Worm (Caenorhabditis elegans) whole organism, young adult: ENCODE measurements around the gene Y65A5A.2.

Experiments used
- B0019.2 ChIP-seq: fragments of 200-800 bp; sonication (Bioruptor generic); conservative IDR thresholded peaks from 2 replicates; pipeline ENCODE4 v1.3.6; 2022; ENCODE audit warnings: missing genetic modification reagents, missing genetic modification characterization, missing compliant biosample characterization
- B0035.1 ChIP-seq: sonication (generic microtip); optimal IDR thresholded peaks from 2 replicates; lab custom pipeline; 2016; ENCODE audit warnings: missing genetic modification characterization, mild to moderate bottlenecking, missing compliant biosample characterization, missing genotype, missing genetic modification reagents
- B0261.1 ChIP-seq: sonication (generic microtip); optimal IDR thresholded peaks from 2 replicates; lab custom pipeline; 2016; ENCODE audit warnings: mild to moderate bottlenecking, missing genetic modification characterization, moderate library complexity, missing compliant biosample characterization
- B0336.3 ChIP-seq: fragments of 200-800 bp; sonication (Bioruptor generic); IDR thresholded peaks from 2 replicates; pipeline ENCODE4 v1.3.6; 2022; ENCODE audit warnings: missing genetic modification characterization, missing compliant biosample characterization
- D2030.7 ChIP-seq: fragments of 200-800 bp; sonication (Bioruptor generic); IDR thresholded peaks from 2 replicates; pipeline ENCODE4 v1.3.6; 2022; ENCODE audit warnings: missing genetic modification reagents, missing genetic modification characterization, missing compliant biosample characterization
- F33H1.4 ChIP-seq: fragments of 200-800 bp; sonication (Bioruptor generic); IDR thresholded peaks from 2 replicates; pipeline ENCODE4 v1.3.6; 2022; ENCODE audit warnings: missing genetic modification reagents, missing genetic modification characterization, missing compliant biosample characterization
- F55B11.4 ChIP-seq: sonication (generic microtip); optimal IDR thresholded peaks from 2 replicates; lab custom pipeline; 2016; ENCODE audit warnings: missing compliant biosample characterization, missing genetic modification characterization, borderline replicate concordance; ENCODE audit not compliant: insufficient read depth
- F57C9.4 ChIP-seq: sonication (generic microtip); optimal IDR thresholded peaks from 2 replicates; lab custom pipeline; 2017; ENCODE audit warnings: mild to moderate bottlenecking, missing genetic modification characterization, missing compliant biosample characterization
- T26A5.8 ChIP-seq: sonication (generic microtip); optimal IDR thresholded peaks from 2 replicates; lab custom pipeline; 2016; ENCODE audit warnings: missing genetic modification characterization, missing compliant biosample characterization
- Y53G8AR.9 ChIP-seq: fragments of 200-800 bp; sonication (Bioruptor generic); conservative IDR thresholded peaks from 2 replicates; pipeline ENCODE4 v1.3.6; 2022; ENCODE audit warnings: missing genetic modification reagents, missing genetic modification characterization, missing compliant biosample characterization
- Y79H2A.3 ChIP-seq: fragments of 200-800 bp; sonication (Bioruptor generic); conservative IDR thresholded peaks from 2 replicates; pipeline ENCODE4 v1.3.6; 2022; ENCODE audit warnings: missing genetic modification reagents, missing genetic modification characterization, missing compliant biosample characterization
- ZK185.1 ChIP-seq: sonication (generic microtip); optimal IDR thresholded peaks from 2 replicates; lab custom pipeline; 2016; ENCODE audit warnings: mild to moderate bottlenecking, missing genetic modification characterization, missing compliant biosample characterization; ENCODE audit not compliant: poor library complexity, severe bottlenecking
- aptf-2 ChIP-seq: fragments of 200-800 bp; sonication (Bioruptor generic); conservative IDR thresholded peaks from 2 replicates; pipeline ENCODE4 v1.3.6; 2022; ENCODE audit warnings: missing genetic modification reagents, missing genetic modification characterization, missing compliant biosample characterization
- aptf-3 ChIP-seq: fragments of 200-800 bp; sonication (Bioruptor generic); IDR thresholded peaks from 2 replicates; pipeline ENCODE4 v1.3.6; 2022; ENCODE audit warnings: missing genetic modification characterization, missing compliant biosample characterization
- atf-7 ChIP-seq: sonication (generic microtip); optimal IDR thresholded peaks from 2 replicates; lab custom pipeline; 2017; ENCODE audit warnings: mild to moderate bottlenecking, missing genetic modification characterization, missing compliant biosample characterization
- attf-5 ChIP-seq: fragments of 200-800 bp; sonication (Bioruptor generic); optimal IDR thresholded peaks from 2 replicates; lab custom pipeline; 2018; ENCODE audit warnings: mild to moderate bottlenecking, missing genetic modification characterization, missing compliant biosample characterization
- ceh-100 ChIP-seq: fragments of 200-800 bp; sonication (Bioruptor generic); IDR thresholded peaks from 2 replicates; pipeline ENCODE4 v1.3.6; 2022; ENCODE audit warnings: missing genetic modification reagents, missing genetic modification characterization, missing compliant biosample characterization
- ceh-27 ChIP-seq: fragments of 200-800 bp; sonication (Bioruptor generic); optimal IDR thresholded peaks from 2 replicates; lab custom pipeline; 2018; ENCODE audit warnings: mild to moderate bottlenecking, missing genetic modification characterization, moderate library complexity, missing compliant biosample characterization
- chd-7 ChIP-seq: sonication (generic microtip); optimal IDR thresholded peaks from 2 replicates; lab custom pipeline; 2016; ENCODE audit warnings: mild to moderate bottlenecking, missing genetic modification characterization, moderate library complexity, missing compliant biosample characterization
- dpff-1 ChIP-seq: sonication (generic microtip); optimal IDR thresholded peaks from 2 replicates; lab custom pipeline; 2017; ENCODE audit warnings: mild to moderate bottlenecking, missing genetic modification characterization, missing compliant biosample characterization
- dpl-1 ChIP-seq: fragments of 150-350 bp; optimal IDR thresholded peaks from 2 replicates; lab custom pipeline; 2014; ENCODE audit warnings: missing biosample characterization, missing genetic modification reagents, missing genetic modification characterization
- egrh-3 ChIP-seq: fragments of 200-800 bp; sonication (Bioruptor generic); IDR thresholded peaks from 2 replicates; pipeline ENCODE4 v1.3.6; 2022; ENCODE audit warnings: missing genetic modification reagents, missing genetic modification characterization, missing compliant biosample characterization
- gei-17 ChIP-seq: fragments of 200-800 bp; sonication (Bioruptor generic); optimal IDR thresholded peaks from 2 replicates; lab custom pipeline; 2018; ENCODE audit warnings: mild to moderate bottlenecking, missing genetic modification characterization, missing compliant biosample characterization
- him-1 ChIP-seq: sonication (generic microtip); optimal IDR thresholded peaks from 2 replicates; lab custom pipeline; 2016; ENCODE audit warnings: missing genotype, missing genetic modification reagents, missing genetic modification characterization, missing compliant biosample characterization
- hmg-1.2 ChIP-seq: fragments of 200-800 bp; sonication (Bioruptor generic); IDR thresholded peaks from 2 replicates; pipeline ENCODE4 v1.3.6; 2022; ENCODE audit warnings: missing genetic modification reagents, missing genetic modification characterization, missing compliant biosample characterization
- hmg-20 ChIP-seq: fragments of 200-800 bp; sonication (Bioruptor generic); IDR thresholded peaks from 2 replicates; pipeline ENCODE4 v1.3.6; 2022; ENCODE audit warnings: missing genetic modification reagents, missing genetic modification characterization, missing compliant biosample characterization
- hsf-1 ChIP-seq: fragments of 200-800 bp; sonication (Bioruptor generic); IDR thresholded peaks from 2 replicates; pipeline ENCODE4 v1.3.6; 2022; ENCODE audit warnings: missing genetic modification reagents, missing genetic modification characterization, missing compliant biosample characterization
- lag-1 ChIP-seq: fragments of 200-800 bp; sonication (Bioruptor generic); IDR thresholded peaks from 2 replicates; pipeline ENCODE4 v1.3.6; 2022; ENCODE audit warnings: missing genetic modification reagents, missing genetic modification characterization, missing compliant biosample characterization
- lin-40 ChIP-seq: sonication (generic microtip); optimal IDR thresholded peaks from 2 replicates; lab custom pipeline; 2016; ENCODE audit warnings: missing genetic modification characterization, mild to moderate bottlenecking, missing compliant biosample characterization, missing genotype, missing genetic modification reagents
- lsl-1 ChIP-seq: fragments of 200-800 bp; sonication (Bioruptor generic); optimal IDR thresholded peaks from 2 replicates; lab custom pipeline; 2018; ENCODE audit warnings: mild to moderate bottlenecking, missing genetic modification characterization, moderate library complexity, missing compliant biosample characterization
- madf-10 ChIP-seq: sonication (generic microtip); optimal IDR thresholded peaks from 2 replicates; lab custom pipeline; 2016; ENCODE audit warnings: mild to moderate bottlenecking, missing genetic modification characterization, missing compliant biosample characterization
- snpc-3.4 ChIP-seq: sonication (generic microtip); optimal IDR thresholded peaks from 2 replicates; lab custom pipeline; 2017; ENCODE audit warnings: missing genetic modification characterization, mild to moderate bottlenecking, missing compliant biosample characterization, antibody characterized with exemption, moderate library complexity, missing genotype, missing genetic modification reagents
- snpc-4 ChIP-seq, 5 experiments: fragments of 150-350 bp in 1 of 5; sonication (generic microtip) in 4 of 5; optimal IDR thresholded peaks; 2 replicates each; lab custom pipeline; 2014 to 2018; ENCODE audit warnings: missing genetic modification characterization in 5 of 5, missing biosample characterization in 3 of 5, antibody characterized with exemption in 2 of 5, mild to moderate bottlenecking in 2 of 5, missing compliant biosample characterization in 2 of 5, missing genotype in 2 of 5, moderate library complexity in 2 of 5, missing genetic modification reagents in 1 of 5
- tbp1 ChIP-seq: fragments of 200-800 bp; sonication (Bioruptor generic); optimal IDR thresholded peaks from 2 replicates; lab custom pipeline; 2018; ENCODE audit warnings: mild to moderate bottlenecking, missing genetic modification characterization, missing compliant biosample characterization
- tlf-1 ChIP-seq: fragments of 200-800 bp; sonication (Bioruptor generic); optimal IDR thresholded peaks from 2 replicates; lab custom pipeline; 2018; ENCODE audit warnings: mild to moderate bottlenecking, missing genetic modification characterization, missing compliant biosample characterization
- xnd-1 ChIP-seq: sonication (generic microtip); optimal IDR thresholded peaks from 2 replicates; lab custom pipeline; 2016; ENCODE audit warnings: missing genotype, missing genetic modification reagents, missing genetic modification characterization, missing compliant biosample characterization
- ztf-22 ChIP-seq: fragments of 200-800 bp; sonication (Bioruptor generic); optimal IDR thresholded peaks from 2 replicates; lab custom pipeline; 2018; ENCODE audit warnings: mild to moderate bottlenecking, missing genetic modification characterization, moderate library complexity, missing compliant biosample characterization
- ztf-25 ChIP-seq: fragments of 200-800 bp; sonication (Bioruptor generic); IDR thresholded peaks from 2 replicates; pipeline ENCODE4 v1.3.6; 2022; ENCODE audit warnings: missing genetic modification reagents, missing genetic modification characterization, missing compliant biosample characterization
- ztf-28 ChIP-seq: fragments of 200-800 bp; sonication (Bioruptor generic); IDR thresholded peaks from 2 replicates; pipeline ENCODE4 v1.3.6; 2022; ENCODE audit warnings: missing genetic modification reagents, missing genetic modification characterization, missing compliant biosample characterization
- ztf-6 ChIP-seq: fragments of 200-800 bp; sonication (Bioruptor generic); IDR thresholded peaks from 2 replicates; pipeline ENCODE4 v1.3.6; 2022; ENCODE audit warnings: missing genetic modification reagents, missing genetic modification characterization, missing compliant biosample characterization

The Y65A5A.2 gene

ce11 chrIV:16415100-16415973 lies 3.5 kb downstream of the Y65A5A.2 start (continued):
- TF ChIP-seq ztf-6 (GFP tag; lab: Robert Waterston, UW), result peak; percentile 52; the same call in 1 of the 2 replicates
- TF ChIP-seq T26A5.8 (tag; lab: Kevin White, UChicago), result peak; percentile 65
- TF ChIP-seq gei-17, result no peak
- peak; percentile 22; the same call in 1 of the 2 replicates for TF ChIP-seq egrh-3 (GFP tag; lab: Robert Waterston, UW)
- peak; percentile 84 for TF ChIP-seq Y79H2A.3 (GFP tag; lab: Robert Waterston, UW)
- peak; percentile 29 for TF ChIP-seq chd-7 (tag; lab: Kevin White, UChicago)
- peak; percentile 62; the same call in 1 of the 2 replicates for TF ChIP-seq hsf-1 (GFP tag; lab: Robert Waterston, UW)
- TF ChIP-seq B0019.2 (GFP tag; lab: Robert Waterston, UW), result peak; percentile 42; the same call in 1 of the 2 replicates
- TF ChIP-seq aptf-2 (GFP tag; lab: Robert Waterston, UW), result peak; percentile 74
- TF ChIP-seq F57C9.4 (tag; lab: Kevin White, UChicago), result peak; percentile 68
- peak; percentile 84 for TF ChIP-seq D2030.7 (GFP tag; lab: Robert Waterston, UW)
- TF ChIP-seq madf-10 (tag; lab: Kevin White, UChicago), result peak; percentile 31
- TF ChIP-seq snpc-3.4, result peak; percentile 69
- TF ChIP-seq B0035.1 (tag; lab: Kevin White, UChicago), result peak; percentile 29
- no peak for TF ChIP-seq ZK185.1 (tag; lab: Kevin White, UChicago)
- TF ChIP-seq ztf-22 (GFP tag; lab: Kevin White, UChicago), result no peak
- peak; percentile 50 for TF ChIP-seq hmg-1.2 (GFP tag; lab: Robert Waterston, UW)
- peak; percentile 77 for TF ChIP-seq him-1
- TF ChIP-seq lag-1 (GFP tag; lab: Robert Waterston, UW), result no peak
- TF ChIP-seq dpff-1 (tag; lab: Kevin White, UChicago), result no peak
- peak; percentile 75 for TF ChIP-seq B0336.3 (GFP tag; lab: Robert Waterston, UW)
- peak; percentile 92 for TF ChIP-seq ztf-25 (GFP tag; lab: Robert Waterston, UW)
- peak; percentile 65 for TF ChIP-seq ceh-100
- TF ChIP-seq snpc-4 (GFP tag; optimal IDR thresholded peaks at IDR 0.05; lab: Kevin White, UChicago), result peak; percentile 80
- TF ChIP-seq snpc-4 (tag; optimal IDR thresholded peaks at IDR 0.05; lab: Kevin White, UChicago), result peak; percentile 15 to 94 (median 72)
- peak; percentile 77 for TF ChIP-seq hmg-20 (GFP tag; lab: Robert Waterston, UW)
- peak; percentile 58 for TF ChIP-seq attf-5 (GFP tag; lab: Kevin White, UChicago)
- peak; percentile 24; the same call in 1 of the 2 replicates for TF ChIP-seq Y53G8AR.9
- peak; percentile 50 for TF ChIP-seq lsl-1 (GFP tag; lab: Kevin White, UChicago)
- TF ChIP-seq dpl-1 (GFP tag; lab: Kevin White, UChicago), result peak; percentile 75
- peak; percentile 76 for TF ChIP-seq tbp1 (GFP tag; lab: Kevin White, UChicago)
- peak; percentile 67 for TF ChIP-seq lin-40 (tag; lab: Kevin White, UChicago)
- TF ChIP-seq tlf-1 (GFP tag; lab: Kevin White, UChicago), result peak; percentile 68
- TF ChIP-seq F55B11.4 (tag; lab: Kevin White, UChicago), result no peak
- TF ChIP-seq atf-7, result peak; percentile 38
- TF ChIP-seq xnd-1 (tag; lab: Kevin White, UChicago), result no peak
- TF ChIP-seq F33H1.4 (GFP tag; lab: Robert Waterston, UW), result peak; percentile 54
- TF ChIP-seq ztf-28 (GFP tag; lab: Robert Waterston, UW), result peak; percentile 94
- TF ChIP-seq aptf-3 (GFP tag; lab: Robert Waterston, UW), result peak; percentile 61; the same call in 1 of the 2 replicates
- TF ChIP-seq B0261.1 (tag; lab: Kevin White, UChicago), result peak; percentile 8
- TF ChIP-seq ceh-27 (GFP tag; lab: Kevin White, UChicago), result peak; percentile 86
